Worm (Caenorhabditis elegans) whole organism, late embryonic: Measurements from ENCODE around the gene C08F1.6.

ENCODE experiments used
- F13H6.1 ChIP-seq: sonication (generic microtip); optimal IDR thresholded peaks from 2 replicates; lab custom pipeline; 2016; ENCODE audit warnings: missing genetic modification characterization, missing compliant biosample characterization
- K02D7.2 ChIP-seq: sonication (generic microtip); optimal IDR thresholded peaks from 2 replicates; lab custom pipeline; 2017; ENCODE audit warnings: mild to moderate bottlenecking, missing genetic modification characterization, missing compliant biosample characterization
- ceh-18 ChIP-seq: sonication (generic microtip); optimal IDR thresholded peaks from 2 replicates; lab custom pipeline; 2016; ENCODE audit warnings: missing genetic modification characterization, missing compliant biosample characterization
- ceh-19 ChIP-seq: fragments of 200-800 bp; sonication (Bioruptor generic); optimal IDR thresholded peaks from 2 replicates; lab custom pipeline; 2018; ENCODE audit warnings: mild to moderate bottlenecking, missing genetic modification characterization, missing compliant biosample characterization
- ceh-30 ChIP-seq: fragments of 150-350 bp; optimal IDR thresholded peaks from 2 replicates; lab custom pipeline; 2014; ENCODE audit warnings: missing biosample characterization, missing genetic modification characterization
- ceh-31 ChIP-seq: sonication (generic microtip); optimal IDR thresholded peaks from 2 replicates; lab custom pipeline; 2016; ENCODE audit warnings: missing genetic modification characterization, missing compliant biosample characterization
- ceh-6 ChIP-seq: fragments of 200-800 bp; sonication (Bioruptor generic); optimal IDR thresholded peaks from 2 replicates; lab custom pipeline; 2018; ENCODE audit warnings: mild to moderate bottlenecking, missing genetic modification characterization, missing compliant biosample characterization
- ets-4 ChIP-seq: sonication (generic microtip); optimal IDR thresholded peaks from 2 replicates; lab custom pipeline; 2016; ENCODE audit warnings: missing genetic modification characterization, missing compliant biosample characterization
- eyg-1 ChIP-seq: sonication (generic microtip); optimal IDR thresholded peaks from 2 replicates; lab custom pipeline; 2016; ENCODE audit warnings: missing genotype, missing genetic modification characterization, missing compliant biosample characterization
- hlh-15 ChIP-seq: sonication (generic microtip); optimal IDR thresholded peaks from 2 replicates; lab custom pipeline; 2016; ENCODE audit warnings: missing genetic modification characterization, missing compliant biosample characterization
- hlh-30 ChIP-seq: sonication (generic microtip); optimal IDR thresholded peaks from 2 replicates; lab custom pipeline; 2017; ENCODE audit warnings: antibody characterized with exemption, missing genetic modification characterization, missing compliant biosample characterization; ENCODE audit not compliant: insufficient read depth
- mec-3 ChIP-seq: sonication (generic microtip); optimal IDR thresholded peaks from 2 replicates; lab custom pipeline; 2016; ENCODE audit warnings: borderline replicate concordance, missing genetic modification characterization, missing compliant biosample characterization
- nhr-11 ChIP-seq: fragments of 150-350 bp; optimal IDR thresholded peaks from 2 replicates; lab custom pipeline; 2014; ENCODE audit warnings: missing biosample characterization, missing genetic modification characterization
- pax-1 ChIP-seq: fragments of 150-350 bp; optimal IDR thresholded peaks from 2 replicates; lab custom pipeline; 2014; ENCODE audit warnings: missing biosample characterization, missing genetic modification characterization
- pha-2 ChIP-seq: sonication (generic microtip); optimal IDR thresholded peaks from 2 replicates; lab custom pipeline; 2017; ENCODE audit warnings: mild to moderate bottlenecking, missing genetic modification characterization, missing compliant biosample characterization
- pros-1 ChIP-seq: fragments of 150-350 bp; optimal IDR thresholded peaks from 2 replicates; lab custom pipeline; 2014; ENCODE audit warnings: missing biosample characterization, missing genetic modification reagents, missing genetic modification characterization
- rnt-1 ChIP-seq: sonication (generic microtip); optimal IDR thresholded peaks from 2 replicates; lab custom pipeline; 2016; ENCODE audit warnings: missing genetic modification characterization, missing compliant biosample characterization
- sox-2 ChIP-seq: fragments of 200-800 bp; sonication (Bioruptor generic); IDR thresholded peaks from 2 replicates; pipeline ENCODE4 v1.3.6; 2022; ENCODE audit warnings: missing genetic modification reagents, missing genetic modification characterization, missing compliant biosample characterization
- sox-4 ChIP-seq: sonication (generic microtip); optimal IDR thresholded peaks from 2 replicates; lab custom pipeline; 2017; ENCODE audit warnings: mild to moderate bottlenecking, missing genetic modification characterization, inconsistent platforms, missing compliant biosample characterization
- unc-3 ChIP-seq, 2 experiments: fragments of 200-800 bp in 1 of 2; sonication (Bioruptor generic) in 1 of 2; sonication (generic microtip) in 1 of 2; conservative IDR thresholded peaks in 1 of 2; optimal IDR thresholded peaks in 1 of 2; 2 replicates each; pipeline versions ENCODE4 v1.3.6 to Lab custom; 2016 to 2022; ENCODE audit warnings: missing compliant biosample characterization in 2 of 2, missing genetic modification characterization in 2 of 2, missing genetic modification reagents in 1 of 2
- unc-42 ChIP-seq: sonication (generic microtip); optimal IDR thresholded peaks from 2 replicates; lab custom pipeline; 2016; ENCODE audit warnings: missing genotype, missing genetic modification characterization, missing compliant biosample characterization
- zip-5 ChIP-seq: sonication (generic microtip); optimal IDR thresholded peaks from 2 replicates; lab custom pipeline; 2016; ENCODE audit warnings: missing genetic modification characterization, missing compliant biosample characterization

The C08F1.6 gene

DNA sequence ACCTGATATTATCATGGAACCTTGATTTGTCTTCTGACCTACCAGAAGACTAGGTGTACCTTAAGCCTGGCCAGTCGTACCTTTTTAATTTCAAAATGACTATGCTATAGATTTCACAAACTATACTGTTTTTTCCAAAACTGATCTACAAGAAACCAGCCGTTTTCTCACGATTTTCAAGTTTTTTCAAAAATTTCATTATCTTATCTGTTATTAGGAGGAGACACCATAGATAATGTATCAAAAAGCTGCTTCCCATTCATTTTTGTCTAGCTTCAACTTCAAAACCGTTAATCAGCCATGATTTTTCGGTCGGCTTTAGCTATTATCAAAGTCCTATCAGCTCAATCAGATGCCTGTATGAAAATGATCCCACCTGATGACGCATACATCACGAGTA lies 45.5 kb downstream of the C08F1.6 start, which contains the start of gene F36H5.12:
F36H5.12 (plus strand) TSS at position 301 of the 400 bp plus-strand sequence.
- TF ChIP-seq unc-42 (tag; lab: Kevin White, UChicago) (no peak), ceh-30 (no peak), ceh-31 (tag; lab: Kevin White, UChicago) (no peak), unc-3 (GFP tag; conservative IDR thresholded peaks at IDR 0.05; lab: Robert Waterston, UW) (no peak), unc-3 (tag; optimal IDR thresholded peaks at IDR 0.05; lab: Kevin White, UChicago) (no peak), sox-4 (tag; lab: Kevin White, UChicago) (no peak), K02D7.2 (tag; lab: Kevin White, UChicago) (no peak), sox-2 (GFP tag; lab: Robert Waterston, UW) (no peak), pax-1 (tag; lab: Kevin White, UChicago) (no peak)
- TF ChIP-seq, all 69 proteins: peak for 0

DNA sequence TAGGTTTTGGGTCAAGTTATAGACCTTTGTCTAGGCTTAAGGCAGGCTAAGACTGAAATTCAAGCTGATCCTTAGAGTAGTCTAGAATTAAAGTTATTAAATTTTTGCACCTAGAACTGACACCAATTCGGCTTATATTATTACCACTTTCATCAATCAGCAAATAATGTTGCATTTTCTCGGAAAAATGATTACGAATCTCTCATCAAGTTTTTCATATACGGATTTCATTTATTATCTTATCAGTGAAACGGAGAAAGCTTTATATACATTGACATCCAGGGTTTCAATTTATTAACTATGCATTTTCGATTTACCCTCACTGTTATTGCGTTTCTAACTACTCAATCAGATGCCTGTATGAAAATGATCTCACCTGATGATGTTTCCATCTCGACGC lies 46.7 kb downstream of the C08F1.6 start, which contains the start of gene K07G6.1:
K07G6.1 (plus strand) TSS at position 301 of the 400 bp plus-strand sequence.
- TF ChIP-seq unc-3 (GFP tag; conservative IDR thresholded peaks at IDR 0.05; lab: Robert Waterston, UW), result no peak
- no peak for TF ChIP-seq unc-3 (tag; optimal IDR thresholded peaks at IDR 0.05; lab: Kevin White, UChicago)
- TF ChIP-seq zip-5 (tag; lab: Kevin White, UChicago), result no peak
- no peak for TF ChIP-seq rnt-1 (tag; lab: Kevin White, UChicago)
- TF ChIP-seq hlh-15 (tag; lab: Kevin White, UChicago), result no peak
- no peak for TF ChIP-seq ets-4 (tag; lab: Kevin White, UChicago)
- TF ChIP-seq ceh-19, result no peak
- TF ChIP-seq pros-1, result no peak
- no peak for TF ChIP-seq pha-2 (tag; lab: Kevin White, UChicago)
- no peak for TF ChIP-seq nhr-11 (tag; lab: Kevin White, UChicago)
- TF ChIP-seq ceh-6 (GFP tag; lab: Kevin White, UChicago), result no peak
- TF ChIP-seq F13H6.1 (tag; lab: Kevin White, UChicago), result no peak
- TF ChIP-seq mec-3, result no peak

DNA sequence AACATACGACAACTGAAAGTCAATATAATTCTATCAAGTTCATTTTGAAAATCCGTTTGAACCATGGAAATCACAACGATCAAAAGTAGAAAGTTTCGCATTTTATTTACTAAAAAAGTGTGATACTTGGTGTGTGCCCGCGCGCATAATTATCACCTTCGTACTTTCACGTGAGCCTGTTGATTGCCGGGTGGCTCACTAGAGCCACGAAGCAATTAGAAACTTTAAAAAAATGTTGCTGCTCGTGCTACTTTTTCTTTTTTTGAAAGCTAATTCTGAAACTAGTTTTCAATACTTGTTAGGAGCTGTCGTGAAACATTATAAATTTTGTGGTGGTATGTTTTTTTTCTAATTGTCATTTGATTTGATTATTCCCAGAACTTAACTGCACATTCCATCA lies 49.1 kb downstream of the C08F1.6 start, which contains the start of the genes irld-9 and irld-33:
irld-9 (minus strand) TSS at position 101 of the 400 bp plus-strand sequence.
irld-33 (plus strand) TSS at position 209 of the 400 bp plus-strand sequence.
- TF ChIP-seq eyg-1 (no peak), hlh-30 (no peak), ceh-18 (no peak)
